Worm (Caenorhabditis elegans) whole organism, late embryonic: ENCODE results near the gene exc-7.

Experiments used
- C38D4.7 ChIP-seq: fragments of 200-800 bp; sonication (Bioruptor generic); optimal IDR thresholded peaks from 2 replicates; lab custom pipeline; 2018; ENCODE audit warnings: mild to moderate bottlenecking, missing genetic modification characterization, moderate library complexity, missing compliant biosample characterization
- K09A11.1 ChIP-seq: sonication (generic microtip); optimal IDR thresholded peaks from 2 replicates; lab custom pipeline; 2017; ENCODE audit warnings: antibody characterized with exemption, mild to moderate bottlenecking, missing genetic modification characterization, missing compliant biosample characterization; ENCODE audit not compliant: insufficient read depth
- T23F11.4 ChIP-seq: fragments of 200-800 bp; sonication (Bioruptor generic); optimal IDR thresholded peaks from 2 replicates; lab custom pipeline; 2018; ENCODE audit warnings: mild to moderate bottlenecking, missing genetic modification characterization, missing compliant biosample characterization
- ahr-1 ChIP-seq: sonication (generic microtip); optimal IDR thresholded peaks from 2 replicates; lab custom pipeline; 2016; ENCODE audit warnings: missing genetic modification characterization, missing compliant biosample characterization
- ceh-18 ChIP-seq: sonication (generic microtip); optimal IDR thresholded peaks from 2 replicates; lab custom pipeline; 2016; ENCODE audit warnings: missing genetic modification characterization, missing compliant biosample characterization
- ceh-19 ChIP-seq: fragments of 200-800 bp; sonication (Bioruptor generic); optimal IDR thresholded peaks from 2 replicates; lab custom pipeline; 2018; ENCODE audit warnings: mild to moderate bottlenecking, missing genetic modification characterization, missing compliant biosample characterization
- ceh-2 ChIP-seq: sonication (generic microtip); optimal IDR thresholded peaks from 2 replicates; lab custom pipeline; 2016; ENCODE audit warnings: missing genotype, missing genetic modification characterization, missing compliant biosample characterization
- ceh-22 ChIP-seq: sonication (generic microtip); optimal IDR thresholded peaks from 2 replicates; lab custom pipeline; 2017; ENCODE audit warnings: missing biosample characterization, missing genetic modification characterization
- ceh-24 ChIP-seq: sonication (generic microtip); optimal IDR thresholded peaks from 2 replicates; lab custom pipeline; 2016; ENCODE audit warnings: mild to moderate bottlenecking, missing genetic modification characterization, missing compliant biosample characterization
- ceh-31 ChIP-seq: sonication (generic microtip); optimal IDR thresholded peaks from 2 replicates; lab custom pipeline; 2016; ENCODE audit warnings: missing genetic modification characterization, missing compliant biosample characterization
- ceh-34 ChIP-seq: sonication (generic microtip); optimal IDR thresholded peaks from 2 replicates; lab custom pipeline; 2016; ENCODE audit warnings: mild to moderate bottlenecking, missing genetic modification characterization, missing compliant biosample characterization
- ceh-6 ChIP-seq: fragments of 200-800 bp; sonication (Bioruptor generic); optimal IDR thresholded peaks from 2 replicates; lab custom pipeline; 2018; ENCODE audit warnings: mild to moderate bottlenecking, missing genetic modification characterization, missing compliant biosample characterization
- dve-1 ChIP-seq: sonication (generic microtip); optimal IDR thresholded peaks from 2 replicates; lab custom pipeline; 2017; ENCODE audit warnings: antibody characterized with exemption, mild to moderate bottlenecking, missing genetic modification characterization, missing compliant biosample characterization
- elt-4 ChIP-seq: sonication (generic microtip); optimal IDR thresholded peaks from 2 replicates; lab custom pipeline; 2016; ENCODE audit warnings: missing genetic modification characterization, missing compliant biosample characterization
- ets-4 ChIP-seq: sonication (generic microtip); optimal IDR thresholded peaks from 2 replicates; lab custom pipeline; 2016; ENCODE audit warnings: missing genetic modification characterization, missing compliant biosample characterization
- eyg-1 ChIP-seq: sonication (generic microtip); optimal IDR thresholded peaks from 2 replicates; lab custom pipeline; 2016; ENCODE audit warnings: missing genotype, missing genetic modification characterization, missing compliant biosample characterization
- fax-1 ChIP-seq: sonication (generic microtip); optimal IDR thresholded peaks from 2 replicates; lab custom pipeline; 2016; ENCODE audit warnings: missing genotype, missing genetic modification characterization, missing compliant biosample characterization
- gmeb-2 ChIP-seq: sonication (generic microtip); optimal IDR thresholded peaks from 2 replicates; lab custom pipeline; 2016; ENCODE audit warnings: missing genetic modification characterization, inconsistent platforms, missing compliant biosample characterization
- hlh-13 ChIP-seq: fragments of 200-800 bp; sonication (Bioruptor generic); optimal IDR thresholded peaks from 2 replicates; lab custom pipeline; 2018; ENCODE audit warnings: mild to moderate bottlenecking, missing genetic modification characterization, missing compliant biosample characterization
- hlh-30 ChIP-seq: sonication (generic microtip); optimal IDR thresholded peaks from 2 replicates; lab custom pipeline; 2017; ENCODE audit warnings: antibody characterized with exemption, missing genetic modification characterization, missing compliant biosample characterization; ENCODE audit not compliant: insufficient read depth
- hlh-6 ChIP-seq: sonication (generic microtip); optimal IDR thresholded peaks from 2 replicates; lab custom pipeline; 2016; ENCODE audit warnings: missing genotype, missing genetic modification characterization, missing compliant biosample characterization
- hlh-8 ChIP-seq: sonication (generic microtip); optimal IDR thresholded peaks from 2 replicates; lab custom pipeline; 2016; ENCODE audit warnings: missing genotype, missing genetic modification characterization, missing compliant biosample characterization
- nfya-1 ChIP-seq: sonication (generic microtip); optimal IDR thresholded peaks from 2 replicates; lab custom pipeline; 2017; ENCODE audit warnings: missing genetic modification characterization, mild to moderate bottlenecking, missing compliant biosample characterization, antibody characterized with exemption, moderate library complexity
- npax-4 ChIP-seq: sonication (generic microtip); optimal IDR thresholded peaks from 2 replicates; lab custom pipeline; 2016; ENCODE audit warnings: missing genetic modification characterization, missing compliant biosample characterization
- pat-9 ChIP-seq: fragments of 200-800 bp; sonication (Bioruptor generic); optimal IDR thresholded peaks from 2 replicates; lab custom pipeline; 2018; ENCODE audit warnings: mild to moderate bottlenecking, missing genetic modification characterization, moderate library complexity, missing compliant biosample characterization
- pax-1 ChIP-seq: fragments of 150-350 bp; optimal IDR thresholded peaks from 2 replicates; lab custom pipeline; 2014; ENCODE audit warnings: missing biosample characterization, missing genetic modification characterization
- pha-2 ChIP-seq: sonication (generic microtip); optimal IDR thresholded peaks from 2 replicates; lab custom pipeline; 2017; ENCODE audit warnings: mild to moderate bottlenecking, missing genetic modification characterization, missing compliant biosample characterization
- pha-4 ChIP-seq: fragments of 150-350 bp; optimal IDR thresholded peaks from 2 replicates; lab custom pipeline; 2018; ENCODE audit warnings: missing biosample characterization, missing genetic modification reagents, missing genetic modification characterization
- pqm-1 ChIP-seq: sonication (generic microtip); optimal IDR thresholded peaks from 2 replicates; lab custom pipeline; 2016; ENCODE audit warnings: missing genetic modification characterization, missing compliant biosample characterization
- pros-1 ChIP-seq: fragments of 150-350 bp; optimal IDR thresholded peaks from 2 replicates; lab custom pipeline; 2014; ENCODE audit warnings: missing biosample characterization, missing genetic modification reagents, missing genetic modification characterization
- rnt-1 ChIP-seq: sonication (generic microtip); optimal IDR thresholded peaks from 2 replicates; lab custom pipeline; 2016; ENCODE audit warnings: missing genetic modification characterization, missing compliant biosample characterization
- sdc-2 ChIP-seq: sonication (generic microtip); optimal IDR thresholded peaks from 2 replicates; lab custom pipeline; 2016; ENCODE audit warnings: missing genotype, missing genetic modification characterization, missing compliant biosample characterization
- sox-4 ChIP-seq: sonication (generic microtip); optimal IDR thresholded peaks from 2 replicates; lab custom pipeline; 2017; ENCODE audit warnings: mild to moderate bottlenecking, missing genetic modification characterization, inconsistent platforms, missing compliant biosample characterization
- tbx-2 ChIP-seq: sonication (generic microtip); optimal IDR thresholded peaks from 2 replicates; lab custom pipeline; 2016; ENCODE audit warnings: missing genetic modification characterization, missing compliant biosample characterization
- tbx-7 ChIP-seq: sonication (generic microtip); optimal IDR thresholded peaks from 2 replicates; lab custom pipeline; 2016; ENCODE audit warnings: missing genotype, missing genetic modification characterization, missing compliant biosample characterization
- ttx-3 ChIP-seq: sonication (generic microtip); optimal IDR thresholded peaks from 2 replicates; lab custom pipeline; 2016; ENCODE audit warnings: missing genetic modification reagents, missing genetic modification characterization, missing compliant biosample characterization
- unc-3 ChIP-seq, 2 experiments: fragments of 200-800 bp in 1 of 2; sonication (Bioruptor generic) in 1 of 2; sonication (generic microtip) in 1 of 2; conservative IDR thresholded peaks in 1 of 2; optimal IDR thresholded peaks in 1 of 2; 2 replicates each; pipeline versions ENCODE4 v1.3.6 to Lab custom; 2016 to 2022; ENCODE audit warnings: missing compliant biosample characterization in 2 of 2, missing genetic modification characterization in 2 of 2, missing genetic modification reagents in 1 of 2
- unc-55 ChIP-seq: sonication (generic microtip); optimal IDR thresholded peaks from 2 replicates; lab custom pipeline; 2017; ENCODE audit warnings: missing biosample characterization, missing genetic modification reagents, missing genetic modification characterization
- unc-86 ChIP-seq: sonication (generic microtip); optimal IDR thresholded peaks from 2 replicates; lab custom pipeline; 2016; ENCODE audit warnings: missing genetic modification characterization, missing compliant biosample characterization
- zip-5 ChIP-seq: sonication (generic microtip); optimal IDR thresholded peaks from 2 replicates; lab custom pipeline; 2016; ENCODE audit warnings: missing genetic modification characterization, missing compliant biosample characterization

The exc-7 gene

DNA sequence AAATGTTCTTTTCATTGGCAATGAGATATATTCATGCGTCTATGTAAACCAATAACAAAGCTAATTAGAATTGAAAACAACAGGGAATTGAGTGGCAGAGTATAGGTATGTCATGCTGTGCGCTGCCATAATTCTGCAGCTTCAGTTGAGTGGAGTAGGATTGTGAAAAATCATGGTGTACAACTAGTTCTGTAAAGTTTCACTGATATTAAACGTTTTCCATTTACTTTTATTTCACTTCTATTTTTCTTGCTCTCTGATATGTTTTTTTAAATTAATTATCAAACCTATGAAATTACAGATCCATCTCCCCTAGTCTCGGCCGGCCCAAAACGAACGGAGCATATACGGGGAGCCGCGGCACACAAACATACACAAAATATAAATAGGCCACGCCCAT is at the start of gene exc-7:
TSS of gene exc-7 (plus strand) at position 301 of the 400 bp plus-strand sequence.
- no peak for TF ChIP-seq dve-1 (tag; lab: Kevin White, UChicago)
- no peak for TF ChIP-seq hlh-30
- no peak for TF ChIP-seq sdc-2 (tag; lab: Kevin White, UChicago)
- no peak for TF ChIP-seq hlh-13 (GFP tag; lab: Kevin White, UChicago)
- TF ChIP-seq pax-1 (tag; lab: Kevin White, UChicago), result no peak
- no peak for TF ChIP-seq pat-9 (tag; lab: Kevin White, UChicago)
- TF ChIP-seq unc-55 (GFP tag; lab: Kevin White, UChicago), result no peak
- TF ChIP-seq ceh-34, result no peak
- no peak for TF ChIP-seq pqm-1
- TF ChIP-seq hlh-8 (tag; lab: Kevin White, UChicago), result no peak

DNA sequence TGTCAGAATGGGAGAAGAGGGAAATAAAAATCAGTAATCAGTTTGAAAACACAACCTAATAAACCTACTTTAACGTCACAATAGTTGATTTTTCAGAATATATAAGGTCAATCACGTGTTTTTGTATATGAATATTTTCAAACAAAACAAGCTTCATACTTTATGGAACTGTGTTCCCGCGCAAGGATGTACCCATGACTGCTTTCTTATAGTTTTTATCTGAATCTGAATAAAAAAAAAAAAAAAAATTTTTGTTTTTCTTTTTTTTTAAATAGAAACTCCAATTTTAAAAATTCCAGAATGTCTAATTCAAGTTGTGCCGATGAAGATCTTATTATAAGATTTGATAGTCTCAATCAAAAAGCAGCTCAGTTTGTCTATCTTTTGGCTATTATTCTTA is 47.3 kb upstream of the exc-7 start, which contains the start of gene sra-2:
TSS of gene sra-2 (plus strand) at position 301 of the 400 bp plus-strand sequence.
- no peak for TF ChIP-seq tbx-7

DNA sequence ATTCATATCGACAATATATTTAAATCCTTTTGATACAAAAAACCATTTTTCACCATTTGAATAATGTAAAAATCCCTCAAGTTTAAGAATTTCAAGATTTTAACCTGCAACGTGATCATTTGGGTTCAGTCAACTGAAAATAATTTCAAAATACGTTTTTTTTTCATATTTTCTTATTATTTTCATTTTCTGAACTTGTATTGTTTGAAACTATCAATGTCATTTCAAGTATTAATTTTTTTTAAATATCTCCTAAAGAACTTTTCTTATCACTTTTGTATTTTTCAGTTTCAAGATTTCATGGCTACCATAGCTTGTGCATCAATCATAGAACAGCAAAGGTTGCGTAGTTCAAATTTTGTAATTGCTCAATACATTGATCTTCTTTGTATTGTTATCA is 43.8 kb upstream of the exc-7 start, which contains the start of gene sra-9:
TSS of gene sra-9 (plus strand) at position 301 of the 400 bp plus-strand sequence.
- TF ChIP-seq ets-4 (tag; lab: Kevin White, UChicago) (no peak), nfya-1 (no peak), ceh-24 (tag; lab: Kevin White, UChicago) (no peak), hlh-6 (tag; lab: Kevin White, UChicago) (no peak), hlh-30 (no peak), elt-4 (no peak), tbx-2 (tag; lab: Kevin White, UChicago) (no peak), tbx-7 (no peak), ceh-31 (tag; lab: Kevin White, UChicago) (no peak), unc-55 (GFP tag; lab: Kevin White, UChicago) (no peak), hlh-8 (tag; lab: Kevin White, UChicago) (no peak), unc-86 (tag; lab: Kevin White, UChicago) (no peak), fax-1 (tag; lab: Kevin White, UChicago) (no peak), rnt-1 (tag; lab: Kevin White, UChicago) (no peak), pros-1 (tag; lab: Kevin White, UChicago) (no peak), ceh-34 (no peak), ceh-18 (no peak), ahr-1 (no peak)
- TF ChIP-seq, all 69 proteins: peak for 0

DNA sequence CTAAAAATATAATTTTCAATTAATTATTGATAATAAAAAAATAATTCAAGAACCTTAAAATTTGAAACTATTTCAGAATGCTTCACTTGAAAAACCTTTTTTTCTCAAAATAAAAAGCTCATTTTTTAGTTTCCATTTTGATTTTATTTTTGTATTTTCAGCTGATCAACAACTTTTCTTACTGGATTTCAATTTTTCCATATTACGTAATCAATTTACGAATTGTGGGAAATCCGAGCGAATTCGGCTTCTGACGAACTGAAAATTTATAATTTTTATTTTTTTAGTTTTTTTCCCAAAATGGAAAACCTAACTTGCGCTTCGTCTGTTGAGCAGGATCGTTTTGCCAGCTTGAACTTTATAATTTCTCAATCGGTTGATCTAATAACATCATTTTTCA is 38.3 kb upstream of the exc-7 start, which contains the start of gene sra-8:
TSS of gene sra-8 (plus strand) at position 301 of the 400 bp plus-strand sequence.
- TF ChIP-seq pha-2 (tag; lab: Kevin White, UChicago) (no peak), zip-5 (no peak), hlh-8 (tag; lab: Kevin White, UChicago) (no peak), pha-4 (tag; lab: Kevin White, UChicago) (no peak), unc-3 (GFP tag; conservative IDR thresholded peaks at IDR 0.05; lab: Robert Waterston, UW) (no peak), unc-3 (tag; optimal IDR thresholded peaks at IDR 0.05; lab: Kevin White, UChicago) (no peak), fax-1 (tag; lab: Kevin White, UChicago) (no peak)

DNA sequence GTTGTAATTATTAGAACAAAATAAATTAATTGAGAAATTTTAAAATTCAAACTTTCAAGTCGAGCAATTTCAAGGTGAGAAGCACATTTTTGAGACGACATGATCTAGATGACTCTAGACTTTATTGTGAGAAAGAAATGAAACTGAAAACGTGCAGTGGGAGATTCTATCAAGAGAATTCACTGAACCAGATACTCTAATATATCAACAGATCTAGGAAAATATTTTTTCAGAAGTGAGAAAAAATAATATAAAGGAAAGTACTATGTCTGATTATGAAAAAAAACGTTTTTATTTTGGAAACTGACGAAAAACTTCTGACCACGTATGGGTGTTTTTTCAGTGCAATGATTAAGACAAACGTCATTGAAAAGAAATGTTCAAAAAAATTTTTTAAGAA is 35.0 kb upstream of the exc-7 start, which contains the start of gene sra-3:
TSS of gene sra-3 (minus strand) at position 101 of the 400 bp plus-strand sequence.
- TF ChIP-seq eyg-1 (tag; lab: Kevin White, UChicago) (no peak), ceh-22 (no peak), gmeb-2 (tag; lab: Kevin White, UChicago) (no peak), pros-1 (tag; lab: Kevin White, UChicago) (no peak), hlh-8 (tag; lab: Kevin White, UChicago) (no peak), npax-4 (tag; lab: Kevin White, UChicago) (no peak), ceh-6 (GFP tag; lab: Kevin White, UChicago) (no peak), pha-2 (tag; lab: Kevin White, UChicago) (no peak), C38D4.7 (GFP tag; lab: Kevin White, UChicago) (no peak), sox-4 (no peak), ttx-3 (no peak), K09A11.1 (tag; lab: Kevin White, UChicago) (no peak), ceh-19 (no peak), T23F11.4 (GFP tag; lab: Kevin White, UChicago) (no peak), hlh-30 (no peak), ceh-24 (tag; lab: Kevin White, UChicago) (no peak), pat-9 (tag; lab: Kevin White, UChicago) (no peak), ets-4 (tag; lab: Kevin White, UChicago) (no peak), ceh-2 (tag; lab: Kevin White, UChicago) (no peak)
- TF ChIP-seq, all 69 proteins: peak for 0
